Fruit fly (Drosophila melanogaster): ENCODE data around the gene RpL30.

The RpL30 gene

dm6 chr2L:19034213-19034929 lies 25.3 kb upstream of the RpL30 start, which contains the start of the genes mib2 and CG31800 (continued):
- no peak for TF ChIP-seq CG8281 (tag; optimal IDR thresholded peaks at IDR 0.05)
- no peak for TF ChIP-seq Dek (tag; optimal IDR thresholded peaks at IDR 0.05)
- TF ChIP-seq br (optimal IDR thresholded peaks at IDR 0.05): no peak
- no peak for TF ChIP-seq Ssrp (tag; optimal IDR thresholded peaks at IDR 0.05)
- TF ChIP-seq PHDP (tag; optimal IDR thresholded peaks at IDR 0.05): no peak
- TF ChIP-seq CG42726 (GFP tag; IDR thresholded peaks at IDR 0.05; ENCODE audit: partially characterized antibody): peak; percentile 80
- TF ChIP-seq CG4282 (GFP tag; optimal IDR thresholded peaks at IDR 0.05): no peak
- TF ChIP-seq HmgD (GFP tag; optimal IDR thresholded peaks at IDR 0.05): no peak
- TF ChIP-seq CG5245 (GFP tag; optimal IDR thresholded peaks at IDR 0.05): no peak
- no peak for TF ChIP-seq CG7372 (GFP tag; IDR thresholded peaks at IDR 0.05)
- TF ChIP-seq Mrtf (GFP tag; IDR thresholded peaks at IDR 0.05): no peak
- peak; percentile 77 for TF ChIP-seq twi (tag; optimal IDR thresholded peaks at IDR 0.05)
- TF ChIP-seq CG9215 (GFP tag; IDR thresholded peaks at IDR 0.05): no peak
- no peak for TF ChIP-seq gem (tag; optimal IDR thresholded peaks at IDR 0.05)
- TF ChIP-seq tap (tag; optimal IDR thresholded peaks at IDR 0.05): no peak
- TF ChIP-seq Deaf1 (tag; optimal IDR thresholded peaks at IDR 0.05): no peak
- TF ChIP-seq CG2678 (tag; optimal IDR thresholded peaks at IDR 0.05): no peak
- no peak for TF ChIP-seq CG8478 (optimal IDR thresholded peaks at IDR 0.05)
- TF ChIP-seq HLH54F (GFP tag; optimal IDR thresholded peaks at IDR 0.05): no peak
- peak; percentile 5 for TF ChIP-seq CG3281 (GFP tag; optimal IDR thresholded peaks at IDR 0.05)
- TF ChIP-seq nerfin-1 (tag; optimal IDR thresholded peaks at IDR 0.05): no peak
- no peak for TF ChIP-seq Neu2 (GFP tag; optimal IDR thresholded peaks at IDR 0.05; ENCODE audit: borderline replicate concordance)
- peak; percentile 83 for TF ChIP-seq sna (GFP tag; IDR thresholded peaks at IDR 0.05; ENCODE audit: partially characterized antibody)
- no peak for TF ChIP-seq CG4404 (GFP tag; IDR thresholded peaks at IDR 0.05)
- no peak for TF ChIP-seq CoRest (tag; optimal IDR thresholded peaks at IDR 0.05)
- TF ChIP-seq NC2α (GFP tag; optimal IDR thresholded peaks at IDR 0.05): no peak
- no peak for TF ChIP-seq pan (optimal IDR thresholded peaks at IDR 0.05)
- no peak for TF ChIP-seq pan (GFP tag; optimal IDR thresholded peaks at IDR 0.05 in 1 of 2, IDR thresholded peaks at IDR 0.05 in 1 of 2)
- TF ChIP-seq chm (GFP tag; IDR thresholded peaks at IDR 0.05): 0 out of 2 replicates have a peak, but pooled peaks have one; percentile 38
- TF ChIP-seq hkb (optimal IDR thresholded peaks at IDR 0.05): no peak
- no peak for TF ChIP-seq hkb (GFP tag; IDR thresholded peaks at IDR 0.05)
- no peak for TF ChIP-seq CG10959 (GFP tag; IDR thresholded peaks at IDR 0.05)
- no peak for TF ChIP-seq esg (GFP tag; conservative IDR thresholded peaks at IDR 0.05)
- TF ChIP-seq CG7745 (tag; optimal IDR thresholded peaks at IDR 0.05): no peak
- TF ChIP-seq p53 (GFP tag; optimal IDR thresholded peaks at IDR 0.05): no peak
- peak; percentile 79 for TF ChIP-seq MESR4 (GFP tag; optimal IDR thresholded peaks at IDR 0.05)
- TF ChIP-seq CG7556 (GFP tag; optimal IDR thresholded peaks at IDR 0.05): no peak
- TF ChIP-seq CG6765 (GFP tag; optimal IDR thresholded peaks at IDR 0.05): no peak
- TF ChIP-seq Rx (GFP tag; IDR thresholded peaks at IDR 0.05): no peak
- TF ChIP-seq dan (GFP tag; IDR thresholded peaks at IDR 0.05): no peak
- TF ChIP-seq CG3726 (GFP tag; IDR thresholded peaks at IDR 0.05): no peak
- no peak for TF ChIP-seq al (GFP tag; IDR thresholded peaks at IDR 0.05)
- no peak for TF ChIP-seq cato (GFP tag; optimal IDR thresholded peaks at IDR 0.05; ENCODE audit: borderline replicate concordance)
- TF ChIP-seq Scr (GFP tag; IDR thresholded peaks at IDR 0.05; ENCODE audit: partially characterized antibody): peak; percentile 85
- TF ChIP-seq CG17912 (GFP tag; optimal IDR thresholded peaks at IDR 0.05): no peak
- no peak for TF ChIP-seq CG10366 (GFP tag; IDR thresholded peaks at IDR 0.05)
- TF ChIP-seq Hr78 (GFP tag; optimal IDR thresholded peaks at IDR 0.05): no peak
- TF ChIP-seq Sry-δ (GFP tag; optimal IDR thresholded peaks at IDR 0.05): peak; percentile 93
- no peak for TF ChIP-seq CG11695 (GFP tag; IDR thresholded peaks at IDR 0.05)
- no peak for TF ChIP-seq TFAM (GFP tag; optimal IDR thresholded peaks at IDR 0.05)
- no peak for TF ChIP-seq ken (GFP tag; IDR thresholded peaks at IDR 0.05)
- no peak for TF ChIP-seq CG2889 (GFP tag; IDR thresholded peaks at IDR 0.05)

All from whole organism, embryonic.